Worm (Caenorhabditis elegans) whole organism, L4 larva: ENCODE results near the gene cec-3.
A peak's percentile ranks its signal among the peaks of the same experiment; 100 is the strongest.

ENCODE experiments used
- D1046.2 ChIP-seq: fragments of 200-800 bp; sonication (Bioruptor generic); IDR thresholded peaks from 2 replicates; pipeline ENCODE4 v1.3.6; 2022; ENCODE audit warnings: missing genetic modification characterization, missing compliant biosample characterization
- F49E8.2 ChIP-seq: sonication (generic microtip); optimal IDR thresholded peaks from 2 replicates; lab custom pipeline; 2016; ENCODE audit warnings: missing compliant biosample characterization, mild to moderate bottlenecking, missing genetic modification characterization, borderline replicate concordance
- T20F7.1 ChIP-seq: fragments of 200-800 bp; sonication (Bioruptor generic); optimal IDR thresholded peaks from 2 replicates; lab custom pipeline; 2018; ENCODE audit warnings: mild to moderate bottlenecking, missing genetic modification characterization, missing compliant biosample characterization
- Y48G9A.11 ChIP-seq: fragments of 200-800 bp; sonication (Bioruptor generic); IDR thresholded peaks from 2 replicates; pipeline ENCODE4 v1.3.6; 2022; ENCODE audit warnings: missing genetic modification reagents, missing genetic modification characterization, missing compliant biosample characterization
- Y75B8A.6 ChIP-seq: fragments of 200-800 bp; sonication (Bioruptor generic); IDR thresholded peaks from 2 replicates; pipeline ENCODE4 v1.3.6; 2022; ENCODE audit warnings: missing genetic modification reagents, missing genetic modification characterization, missing compliant biosample characterization
- ZK546.5 ChIP-seq, 2 experiments: sonication (generic microtip); optimal IDR thresholded peaks; 2 replicates each; lab custom pipeline; 2017; ENCODE audit warnings: missing biosample characterization in 2 of 2, missing genetic modification characterization in 2 of 2
- aha-1 ChIP-seq: fragments of 150-350 bp; peaks from one replicate; lab custom pipeline; 2014; ENCODE audit warnings: missing biosample characterization, missing genetic modification characterization
- ama-1 ChIP-seq: fragments of 150-350 bp; optimal IDR thresholded peaks from 2 replicates; lab custom pipeline; 2014; ENCODE audit warnings: inconsistent platforms, mixed read lengths
- ceh-28 ChIP-seq: fragments of 150-350 bp; optimal IDR thresholded peaks from 2 replicates; lab custom pipeline; 2014; ENCODE audit warnings: missing biosample characterization, missing genetic modification reagents, missing genetic modification characterization
- daf-12 ChIP-seq: fragments of 150-350 bp; optimal IDR thresholded peaks from 2 replicates; lab custom pipeline; 2014; ENCODE audit warnings: missing biosample characterization, missing genetic modification reagents, missing genetic modification characterization
- daf-16 ChIP-seq, 3 experiments: sonication (generic microtip); optimal IDR thresholded peaks; 2 replicates each; lab custom pipeline; 2016 to 2017; ENCODE audit warnings: missing genetic modification characterization in 3 of 3, missing genetic modification reagents in 3 of 3, mild to moderate bottlenecking in 2 of 3, missing compliant biosample characterization in 2 of 3, missing biosample characterization in 1 of 3, moderate library complexity in 1 of 3
- daf-8 ChIP-seq: fragments of 200-800 bp; sonication (Bioruptor generic); IDR thresholded peaks from 2 replicates; pipeline ENCODE4 v1.3.6; 2022; ENCODE audit warnings: missing genetic modification characterization, missing compliant biosample characterization
- dmd-6 ChIP-seq: fragments of 200-800 bp; sonication (Bioruptor generic); IDR thresholded peaks from 2 replicates; pipeline ENCODE4 v1.3.6; 2022; ENCODE audit warnings: missing genetic modification reagents, missing genetic modification characterization, missing compliant biosample characterization
- dmd-9 ChIP-seq: fragments of 200-800 bp; sonication (Bioruptor generic); IDR thresholded peaks from 2 replicates; pipeline ENCODE4 v1.3.6; 2022; ENCODE audit warnings: missing genetic modification reagents, missing genetic modification characterization, missing compliant biosample characterization
- dpl-1 ChIP-seq: fragments of 150-350 bp; optimal IDR thresholded peaks from 2 replicates; lab custom pipeline; 2014; ENCODE audit warnings: missing biosample characterization, missing genetic modification reagents, missing genetic modification characterization
- duxl-1 ChIP-seq: sonication (generic microtip); optimal IDR thresholded peaks from 2 replicates; lab custom pipeline; 2016; ENCODE audit warnings: mild to moderate bottlenecking, missing genetic modification characterization, moderate library complexity, missing compliant biosample characterization; ENCODE audit not compliant: poor library complexity
- dve-1 ChIP-seq: sonication (generic microtip); optimal IDR thresholded peaks from 2 replicates; lab custom pipeline; 2017; ENCODE audit warnings: antibody characterized with exemption, mild to moderate bottlenecking, missing genetic modification characterization, missing compliant biosample characterization; ENCODE audit not compliant: insufficient read depth
- gei-8 ChIP-seq: fragments of 200-800 bp; sonication (Bioruptor generic); optimal IDR thresholded peaks from 2 replicates; lab custom pipeline; 2018; ENCODE audit warnings: mild to moderate bottlenecking, missing genetic modification characterization, missing compliant biosample characterization
- hlh-30 ChIP-seq: sonication (generic microtip); optimal IDR thresholded peaks from 2 replicates; lab custom pipeline; 2017; ENCODE audit warnings: antibody characterized with exemption, mild to moderate bottlenecking, missing genetic modification characterization, missing compliant biosample characterization; ENCODE audit not compliant: insufficient read depth
- jun-1 ChIP-seq: fragments of 150-350 bp; optimal IDR thresholded peaks from 2 replicates; lab custom pipeline; 2014; ENCODE audit warnings: missing biosample characterization, missing genetic modification reagents, missing genetic modification characterization
- lin-38 ChIP-seq: fragments of 200-800 bp; sonication (Bioruptor generic); IDR thresholded peaks from 2 replicates; pipeline ENCODE4 v1.3.6; 2022; ENCODE audit warnings: missing genetic modification reagents, missing genetic modification characterization, missing compliant biosample characterization
- lin-39 ChIP-seq: fragments of 150-350 bp; optimal IDR thresholded peaks from 2 replicates; lab custom pipeline; 2014; ENCODE audit warnings: missing biosample characterization, missing genetic modification reagents, missing genetic modification characterization
- lsy-2 ChIP-seq, 2 experiments: fragments of 150-350 bp in 1 of 2; sonication (generic microtip) in 1 of 2; optimal IDR thresholded peaks; 2 replicates each; lab custom pipeline; 2014 to 2017; ENCODE audit warnings: missing biosample characterization in 2 of 2, missing genetic modification characterization in 2 of 2
- madf-5 ChIP-seq, 2 experiments: fragments of 200-800 bp; sonication (Bioruptor generic); IDR thresholded peaks; 2 replicates each; pipeline ENCODE4 v1.3.6; 2022; ENCODE audit warnings: missing compliant biosample characterization in 2 of 2, missing genetic modification characterization in 2 of 2
- mdt-29 ChIP-seq: fragments of 200-800 bp; sonication (Bioruptor generic); IDR thresholded peaks from 2 replicates; pipeline ENCODE4 v1.3.6; 2022; ENCODE audit warnings: missing genetic modification reagents, missing genetic modification characterization, missing compliant biosample characterization
- mep-1 ChIP-seq: fragments of 150-350 bp; sonication (generic microtip); optimal IDR thresholded peaks from 3 replicates; lab custom pipeline; 2014; ENCODE audit warnings: missing biosample characterization, missing genetic modification characterization
- mes-2 ChIP-seq: sonication (generic microtip); optimal IDR thresholded peaks from 2 replicates; lab custom pipeline; 2016; ENCODE audit warnings: missing genotype, mild to moderate bottlenecking, missing genetic modification characterization, missing compliant biosample characterization; ENCODE audit not compliant: poor library complexity, severe bottlenecking
- mxl-3 ChIP-seq: fragments of 200-800 bp; sonication (Bioruptor generic); optimal IDR thresholded peaks from 2 replicates; lab custom pipeline; 2018; ENCODE audit warnings: mild to moderate bottlenecking, missing genetic modification characterization, missing compliant biosample characterization
- nhr-102 ChIP-seq: sonication (generic microtip); optimal IDR thresholded peaks from 2 replicates; lab custom pipeline; 2016; ENCODE audit warnings: mild to moderate bottlenecking, missing genetic modification characterization, moderate library complexity, missing compliant biosample characterization
- nhr-111 ChIP-seq: fragments of 200-800 bp; sonication (Bioruptor generic); optimal IDR thresholded peaks from 2 replicates; lab custom pipeline; 2018; ENCODE audit warnings: mild to moderate bottlenecking, missing genetic modification characterization, missing compliant biosample characterization
- nhr-237 ChIP-seq: sonication (generic microtip); optimal IDR thresholded peaks from 2 replicates; lab custom pipeline; 2017; ENCODE audit warnings: missing biosample characterization, missing genetic modification characterization
- nhr-25 ChIP-seq: sonication (generic microtip); optimal IDR thresholded peaks from 2 replicates; lab custom pipeline; 2017; ENCODE audit warnings: missing genetic modification characterization, mild to moderate bottlenecking, missing compliant biosample characterization, antibody characterized with exemption, moderate library complexity, borderline replicate concordance; ENCODE audit not compliant: insufficient read depth
- nhr-28 ChIP-seq: fragments of 150-350 bp; optimal IDR thresholded peaks from 2 replicates; lab custom pipeline; 2014; ENCODE audit warnings: missing biosample characterization, missing genetic modification characterization
- nhr-41 ChIP-seq: fragments of 200-800 bp; sonication (Bioruptor generic); IDR thresholded peaks from 2 replicates; pipeline ENCODE4 v1.3.6; 2022; ENCODE audit warnings: missing genetic modification reagents, missing genetic modification characterization, missing compliant biosample characterization
- nhr-42 ChIP-seq: fragments of 200-800 bp; sonication (Bioruptor generic); IDR thresholded peaks from 2 replicates; pipeline ENCODE4 v1.3.6; 2022; ENCODE audit warnings: missing genetic modification characterization, missing compliant biosample characterization
- nhr-77 ChIP-seq: fragments of 150-350 bp; optimal IDR thresholded peaks from 2 replicates; lab custom pipeline; 2014; ENCODE audit warnings: missing biosample characterization, missing genetic modification characterization
- pha-4 ChIP-seq, 2 experiments: fragments of 150-350 bp in 1 of 2; fragments of 200-800 bp in 1 of 2; sonication (Bioruptor generic) in 1 of 2; IDR thresholded peaks in 1 of 2; optimal IDR thresholded peaks in 1 of 2; 2 replicates each; pipeline versions ENCODE4 v1.3.6 to Lab custom; 2014 to 2022; ENCODE audit warnings: missing genetic modification characterization in 2 of 2, missing genetic modification reagents in 2 of 2, missing biosample characterization in 1 of 2, missing compliant biosample characterization in 1 of 2
- rbr-2 ChIP-seq: sonication (generic microtip); optimal IDR thresholded peaks from 2 replicates; lab custom pipeline; 2016; ENCODE audit warnings: missing genotype, missing genetic modification characterization, missing compliant biosample characterization
- skn-1 ChIP-seq: fragments of 150-350 bp; optimal IDR thresholded peaks from 2 replicates; lab custom pipeline; 2014; ENCODE audit warnings: missing biosample characterization, missing genetic modification characterization
- spr-1 ChIP-seq: sonication (generic microtip); optimal IDR thresholded peaks from 2 replicates; lab custom pipeline; 2016; ENCODE audit warnings: mild to moderate bottlenecking, missing genetic modification characterization, missing compliant biosample characterization
- spr-3 ChIP-seq: fragments of 200-800 bp; sonication (Bioruptor generic); optimal IDR thresholded peaks from 2 replicates; lab custom pipeline; 2018; ENCODE audit warnings: mild to moderate bottlenecking, missing genetic modification characterization, missing compliant biosample characterization
- unc-39 ChIP-seq: sonication (generic microtip); optimal IDR thresholded peaks from 2 replicates; lab custom pipeline; 2017; ENCODE audit warnings: missing biosample characterization, missing genetic modification characterization
- unc-62 ChIP-seq, 3 experiments: fragments of 150-350 bp in 1 of 3; sonication (generic microtip); optimal IDR thresholded peaks in 2 of 3; peaks in 1 of 3; 1 replicate in 1 of 3; 2 replicates in 2 of 3; lab custom pipeline; 2014 to 2017; ENCODE audit warnings: missing biosample characterization in 3 of 3, missing genetic modification characterization in 3 of 3, missing genetic modification reagents in 3 of 3, missing genotype in 1 of 3
- zfp-2 ChIP-seq: sonication (generic microtip); optimal IDR thresholded peaks from 2 replicates; lab custom pipeline; 2016; ENCODE audit warnings: mild to moderate bottlenecking, missing genetic modification characterization, missing compliant biosample characterization
- ztf-7 ChIP-seq: fragments of 150-350 bp; optimal IDR thresholded peaks from 2 replicates; lab custom pipeline; 2014; ENCODE audit warnings: missing biosample characterization, missing genetic modification characterization

Gene cec-3

DNA sequence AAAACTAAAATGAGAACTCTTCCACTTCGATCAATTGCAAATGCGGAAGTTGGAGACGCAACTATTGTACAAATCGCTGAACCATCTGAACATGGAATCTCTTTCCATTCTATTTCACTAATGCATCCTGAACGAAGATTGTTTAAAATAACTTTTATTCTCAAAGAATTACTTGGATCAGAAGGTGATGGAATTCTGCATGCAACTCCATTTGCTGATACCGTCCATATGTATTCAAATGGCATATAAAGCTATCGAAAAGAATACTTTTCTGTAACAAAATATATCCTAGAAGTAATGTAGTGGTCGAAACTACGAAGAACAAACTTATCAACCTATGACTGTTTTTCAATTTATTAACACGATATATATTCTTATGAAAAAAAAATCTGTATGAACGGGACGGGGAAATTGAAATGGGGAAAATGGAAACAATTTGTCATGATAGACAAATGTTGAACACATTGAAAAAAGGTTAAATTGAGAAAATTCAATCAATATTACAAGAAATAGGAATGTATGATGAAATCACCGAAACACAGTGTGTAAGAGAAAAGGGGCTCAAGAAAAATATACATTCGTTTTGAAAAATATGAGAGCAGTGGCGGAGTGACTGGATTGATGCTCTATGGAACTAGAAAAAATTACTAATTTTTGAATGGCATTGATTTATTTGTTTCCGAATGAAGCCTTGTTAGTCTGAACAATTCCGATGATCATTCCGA is 20.5 kb upstream of the cec-3 start, which contains the start of gene T01H3.2:
TSS of gene T01H3.2 (minus strand) at position 251 of the 725 bp plus-strand sequence.
- TF ChIP-seq lin-38 (GFP tag; lab: Robert Waterston, UW) (peak; percentile 52), nhr-102 (peak; percentile 53), ama-1 (peak; percentile 27), F49E8.2 (tag; lab: Kevin White, UChicago) (no peak), dmd-6 (GFP tag; lab: Robert Waterston, UW) (no peak), nhr-111 (GFP tag; lab: Kevin White, UChicago) (no peak), zfp-2 (tag; lab: Kevin White, UChicago) (no peak), nhr-237 (no peak), nhr-77 (no peak), daf-8 (no peak), duxl-1 (tag; lab: Kevin White, UChicago) (no peak), spr-1 (tag; lab: Kevin White, UChicago) (peak; percentile 27), madf-5 (GFP tag; IDR thresholded peaks at IDR 0.05; lab: Robert Waterston, UW) (no peak), mxl-3 (GFP tag; lab: Kevin White, UChicago) (no peak), nhr-41 (GFP tag; lab: Robert Waterston, UW) (no peak), Y48G9A.11 (0 out of 2 replicates have a peak, but pooled peaks have one; percentile 38), unc-62 (GFP tag; optimal IDR thresholded peaks at IDR 0.05 in 1 of 2; lab: Kevin White, UChicago) (peak in 1 of 2 experiments; percentile 96), unc-62 (tag; optimal IDR thresholded peaks at IDR 0.05; lab: Kevin White, UChicago) (no peak), lsy-2 (tag; optimal IDR thresholded peaks at IDR 0.05; lab: Kevin White, UChicago) (peak in 1 of 2 experiments; percentile 39), T20F7.1 (GFP tag; lab: Kevin White, UChicago) (peak; percentile 71), unc-39 (no peak), nhr-28 (tag; lab: Kevin White, UChicago) (no peak), ztf-7 (tag; lab: Kevin White, UChicago) (no peak), mep-1 (tag; lab: Kevin White, UChicago) (peak; percentile 26), Y75B8A.6 (GFP tag; lab: Robert Waterston, UW) (no peak), dve-1 (tag; lab: Kevin White, UChicago) (peak; percentile 37), daf-12 (tag; lab: Kevin White, UChicago) (no peak), nhr-25 (tag; lab: Kevin White, UChicago) (no peak), rbr-2 (tag; lab: Kevin White, UChicago) (no peak), ZK546.5 (tag; optimal IDR thresholded peaks at IDR 0.05; lab: Kevin White, UChicago) (no peak), mdt-29 (GFP tag; lab: Robert Waterston, UW) (0 out of 2 replicates have a peak, but pooled peaks have one; percentile 20), nhr-42 (GFP tag; lab: Robert Waterston, UW) (no peak)

DNA sequence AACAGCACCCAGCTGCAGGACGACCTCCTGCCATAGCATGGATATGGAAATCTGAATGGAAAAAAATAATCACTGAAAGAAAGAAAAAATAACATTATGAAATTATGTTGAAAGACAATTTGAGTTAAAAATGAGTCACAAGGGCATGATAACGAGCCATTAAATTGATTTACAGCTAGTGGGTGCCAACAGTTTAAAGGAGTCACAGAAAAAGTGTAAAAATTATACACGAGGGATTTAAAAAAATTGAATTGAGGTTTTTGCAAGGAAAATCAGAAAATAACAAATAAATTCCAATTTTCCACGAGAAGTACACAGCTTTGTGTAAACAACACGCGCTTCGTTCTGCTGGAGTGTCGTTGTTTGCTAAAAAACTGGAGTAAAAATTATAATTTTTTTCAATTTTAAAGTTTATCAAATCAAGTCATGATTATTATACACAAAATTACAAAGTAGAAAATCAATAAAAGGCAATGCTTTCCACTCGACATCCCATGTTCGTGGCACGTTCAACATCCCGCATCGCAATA is 16.5 kb upstream of the cec-3 start, which contains the start of gene T01H3.3:
TSS of gene T01H3.3 (minus strand) at position 51 of the 530 bp plus-strand sequence.
- TF ChIP-seq dve-1 (tag; lab: Kevin White, UChicago) (peak; percentile 30), jun-1 (tag; lab: Kevin White, UChicago) (no peak), ama-1 (no peak), aha-1 (tag; lab: Kevin White, UChicago) (peak; percentile 86), spr-3 (GFP tag; lab: Kevin White, UChicago) (no peak), lin-39 (tag; lab: Kevin White, UChicago) (no peak), mes-2 (tag; lab: Kevin White, UChicago) (peak; percentile 67), ceh-28 (no peak), lsy-2 (tag; optimal IDR thresholded peaks at IDR 0.05; lab: Kevin White, UChicago) (peak in 1 of 2 experiments; percentile 83), T20F7.1 (GFP tag; lab: Kevin White, UChicago) (peak; percentile 96), dmd-9 (GFP tag; lab: Robert Waterston, UW) (no peak), nhr-41 (GFP tag; lab: Robert Waterston, UW) (no peak), Y48G9A.11 (peak; percentile 59), daf-16 (GFP tag; optimal IDR thresholded peaks at IDR 0.05; lab: Kevin White, UChicago) (no peak), daf-16 (tag; optimal IDR thresholded peaks at IDR 0.05; lab: Kevin White, UChicago) (peak; percentile 16), D1046.2 (no peak), Y75B8A.6 (GFP tag; lab: Robert Waterston, UW) (no peak), pha-4 (GFP tag; IDR thresholded peaks at IDR 0.05; lab: Robert Waterston, UW) (no peak), pha-4 (tag; optimal IDR thresholded peaks at IDR 0.05; lab: Kevin White, UChicago) (peak; percentile 65), dpl-1 (peak; percentile 41), gei-8 (GFP tag; lab: Kevin White, UChicago) (no peak), lin-38 (GFP tag; lab: Robert Waterston, UW) (peak; percentile 20; the same call in 1 of the 2 replicates), hlh-30 (tag; lab: Kevin White, UChicago) (peak; percentile 30), skn-1 (tag; lab: Kevin White, UChicago) (no peak)
